Worm (Caenorhabditis elegans): ENCODE results near the gene set-4.
A peak's percentile ranks its signal among the peaks of the same experiment; 100 is the strongest.

set-4 gene

ce11 chrII:6290047-6290582 lies 41.0 kb downstream of the set-4 start, which contains the start of gene upb-1 (continued):
- no peak for TF ChIP-seq pag-3 (tag; optimal IDR thresholded peaks at IDR 0.05; ENCODE audit: borderline replicate concordance, insufficient read depth)
- TF ChIP-seq tlp-1 (tag; optimal IDR thresholded peaks at IDR 0.05): no peak
- TF ChIP-seq aha-1 (tag; optimal IDR thresholded peaks at IDR 0.05): no peak
- peak in 1 of 2 experiments; percentile 64 for TF ChIP-seq mdl-1 (tag; optimal IDR thresholded peaks at IDR 0.05)
- TF ChIP-seq unc-62 (GFP tag; optimal IDR thresholded peaks at IDR 0.05): no peak
- TF ChIP-seq mep-1 (tag; optimal IDR thresholded peaks at IDR 0.05): peak; percentile 21
- TF ChIP-seq F16B12.6 (tag; optimal IDR thresholded peaks at IDR 0.05): no peak
- TF ChIP-seq pax-3 (tag; optimal IDR thresholded peaks at IDR 0.05): no peak
- TF ChIP-seq C04F5.9 (tag; optimal IDR thresholded peaks at IDR 0.05): no peak
- no peak for TF ChIP-seq sox-4 (tag; optimal IDR thresholded peaks at IDR 0.05)
- TF ChIP-seq ztf-4 (tag; optimal IDR thresholded peaks at IDR 0.05): no peak
- TF ChIP-seq grh-1 (GFP tag; IDR thresholded peaks at IDR 0.05): no peak
- TF ChIP-seq elt-2 (tag; optimal IDR thresholded peaks at IDR 0.05): peak; percentile 32
- TF ChIP-seq pqm-1 (tag; optimal IDR thresholded peaks at IDR 0.05): no peak
- peak; percentile 72 for TF ChIP-seq lin-14 (GFP tag; optimal IDR thresholded peaks at IDR 0.05)
- no peak for TF ChIP-seq ceh-90 (tag; optimal IDR thresholded peaks at IDR 0.05)
- no peak for TF ChIP-seq ceh-8 (GFP tag; optimal IDR thresholded peaks at IDR 0.05)
- TF ChIP-seq dsc-1 (tag; optimal IDR thresholded peaks at IDR 0.05): no peak
- peak in 1 of 2 experiments; percentile 24 for TF ChIP-seq efl-1 (optimal IDR thresholded peaks at IDR 0.05)
- TF ChIP-seq efl-1 (GFP tag; optimal IDR thresholded peaks at IDR 0.05 in 1 of 2): no peak
- TF ChIP-seq fos-1 (tag; optimal IDR thresholded peaks at IDR 0.05): no peak
- no peak for TF ChIP-seq isw-1 (GFP tag; IDR thresholded peaks at IDR 0.05)
- no peak for TF ChIP-seq egl-27 (tag; optimal IDR thresholded peaks at IDR 0.05)
- no peak for TF ChIP-seq zip-4 (GFP tag; optimal IDR thresholded peaks at IDR 0.05)
- no peak for TF ChIP-seq fkh-4 (tag; optimal IDR thresholded peaks at IDR 0.05; ENCODE audit: borderline replicate concordance)
- TF ChIP-seq ets-5 (GFP tag; IDR thresholded peaks at IDR 0.05): no peak
- no peak for TF ChIP-seq hlh-4 (tag; optimal IDR thresholded peaks at IDR 0.05)
- TF ChIP-seq vab-15 (tag; optimal IDR thresholded peaks at IDR 0.05): no peak
- TF ChIP-seq lin-15B (tag; optimal IDR thresholded peaks at IDR 0.05): no peak
- TF ChIP-seq nhr-47 (tag; optimal IDR thresholded peaks at IDR 0.05): peak; percentile 3
- TF ChIP-seq ztf-11 (tag; optimal IDR thresholded peaks at IDR 0.05): no peak
- no peak for TF ChIP-seq nhr-85 (tag)
- TF ChIP-seq nhr-71 (tag; optimal IDR thresholded peaks at IDR 0.05): peak; percentile 82
- no peak for TF ChIP-seq hlh-17 (GFP tag; optimal IDR thresholded peaks at IDR 0.05; ENCODE audit: borderline replicate concordance)
- no peak for TF ChIP-seq nhr-76 (tag; optimal IDR thresholded peaks at IDR 0.05)
- no peak for TF ChIP-seq nhr-237 (tag; optimal IDR thresholded peaks at IDR 0.05)
- peak; percentile 62 for TF ChIP-seq rnt-1 (tag; optimal IDR thresholded peaks at IDR 0.05)
- peak; percentile 55 for TF ChIP-seq snu-23 (GFP tag; optimal IDR thresholded peaks at IDR 0.05)
- no peak for TF ChIP-seq unc-86 (tag; optimal IDR thresholded peaks at IDR 0.05)
- no peak for TF ChIP-seq mab-9 (GFP tag; IDR thresholded peaks at IDR 0.05)
- TF ChIP-seq dpl-1 (GFP tag; optimal IDR thresholded peaks at IDR 0.05): no peak
- no peak for TF ChIP-seq nhr-28 (tag; optimal IDR thresholded peaks at IDR 0.05)
- TF ChIP-seq nhr-77 (tag; optimal IDR thresholded peaks at IDR 0.05): no peak
- TF ChIP-seq nhr-12 (tag; optimal IDR thresholded peaks at IDR 0.05): no peak
- TF ChIP-seq nhr-19 (GFP tag; conservative IDR thresholded peaks at IDR 0.05): peak; percentile 64
- TF ChIP-seq mef-2 (tag; optimal IDR thresholded peaks at IDR 0.05): no peak
- no peak for TF ChIP-seq Y116A8C.19 (tag; optimal IDR thresholded peaks at IDR 0.05; ENCODE audit: borderline replicate concordance)
- no peak for TF ChIP-seq jun-1 (tag; optimal IDR thresholded peaks at IDR 0.05)
- no peak for TF ChIP-seq lir-3 (tag; optimal IDR thresholded peaks at IDR 0.05; ENCODE audit: poor library complexity)
- peak; percentile 52 for TF ChIP-seq blmp-1 (tag; optimal IDR thresholded peaks at IDR 0.05)
- no peak for TF ChIP-seq unc-30 (tag; optimal IDR thresholded peaks at IDR 0.05)
- no peak for TF ChIP-seq fkh-8 (tag; optimal IDR thresholded peaks at IDR 0.05)
